Worm (Caenorhabditis elegans) whole organism, L2 larva: ENCODE data around the gene srh-180.

Experiments
- C34F6.9 ChIP-seq: fragments of 150-350 bp; optimal IDR thresholded peaks from 2 replicates; lab custom pipeline; 2014; ENCODE audit warnings: missing biosample characterization, missing genetic modification characterization
- F13H6.1 ChIP-seq: sonication (generic microtip); optimal IDR thresholded peaks from 2 replicates; lab custom pipeline; 2016; ENCODE audit warnings: missing genetic modification characterization, missing compliant biosample characterization
- ama-1 ChIP-seq: fragments of 150-350 bp; optimal IDR thresholded peaks from 2 replicates; lab custom pipeline; 2018; ENCODE audit warnings: inconsistent platforms
- lsy-2 ChIP-seq, 2 experiments: fragments of 150-350 bp in 1 of 2; sonication (generic microtip) in 1 of 2; optimal IDR thresholded peaks; 2 replicates each; lab custom pipeline; 2014 to 2017; ENCODE audit warnings: missing biosample characterization in 2 of 2, missing genetic modification characterization in 2 of 2
- snpc-4 ChIP-seq: fragments of 150-350 bp; optimal IDR thresholded peaks from 2 replicates; lab custom pipeline; 2014; ENCODE audit warnings: missing biosample characterization, missing genetic modification characterization
- zag-1 ChIP-seq: fragments of 150-350 bp; optimal IDR thresholded peaks from 2 replicates; lab custom pipeline; 2014; ENCODE audit warnings: missing biosample characterization, missing genetic modification characterization

- TF ChIP-seq F13H6.1 (tag; lab: Kevin White, UChicago) (no peak), snpc-4 (tag; lab: Kevin White, UChicago) (no peak), C34F6.9 (tag; lab: Kevin White, UChicago) (no peak), zag-1 (tag; lab: Kevin White, UChicago) (no peak), lsy-2 (tag; optimal IDR thresholded peaks at IDR 0.05; lab: Kevin White, UChicago) (no peak), ama-1 (no peak)
Measured at ce11 chrV:16307253-16307652, 10.1 kb upstream of the srh-180 start, which contains the start of gene srxa-7.
